Fruit fly (Drosophila melanogaster) whole organism, embryonic: Measurements from ENCODE around the gene Cyp313a2.
A peak's percentile ranks its signal among the peaks of the same experiment; 100 is the strongest.

Source experiments
- BtbVII ChIP-seq: fragments of 200-800 bp; sonication (Bioruptor generic); optimal IDR thresholded peaks from 3 replicates; lab custom pipeline; 2017; ENCODE audit warnings: missing biosample characterization, mild to moderate bottlenecking, missing genetic modification characterization
- CG12071 ChIP-seq: fragments of 200-800 bp; sonication (Bioruptor generic); optimal IDR thresholded peaks from 3 replicates; lab custom pipeline; 2018; ENCODE audit warnings: missing biosample characterization, mild to moderate bottlenecking, missing genetic modification characterization
- CG15601 ChIP-seq: fragments of 200-800 bp; sonication (Bioruptor generic); optimal IDR thresholded peaks from 3 replicates; lab custom pipeline; 2019; ENCODE audit warnings: missing biosample characterization, mild to moderate bottlenecking, missing genetic modification characterization, moderate library complexity
- CG16813 ChIP-seq: fragments of 200-800 bp; sonication (Bioruptor generic); IDR thresholded peaks from 3 replicates; pipeline ENCODE4 v1.3.6; 2022; ENCODE audit warnings: missing biosample characterization, missing genetic modification characterization; ENCODE audit not compliant: partially characterized antibody
- CG16815 ChIP-seq: fragments of 200-800 bp; sonication (Bioruptor generic); optimal IDR thresholded peaks from 3 replicates; lab custom pipeline; 2017; ENCODE audit warnings: missing biosample characterization, mild to moderate bottlenecking, missing genetic modification characterization
- CG30403 ChIP-seq: fragments of 200-800 bp; sonication (Bioruptor generic); optimal IDR thresholded peaks from 3 replicates; lab custom pipeline; 2016; ENCODE audit warnings: missing biosample characterization, missing genetic modification characterization
- CG31224 ChIP-seq: fragments of 200-800 bp; sonication (Bioruptor generic); IDR thresholded peaks from 2 replicates; pipeline ENCODE4 v1.3.6; 2022; ENCODE audit warnings: missing biosample characterization, missing genetic modification characterization
- CG34376 ChIP-seq: fragments of 200-800 bp; sonication (Bioruptor generic); optimal IDR thresholded peaks from 2 replicates; lab custom pipeline; 2018; ENCODE audit warnings: missing biosample characterization, mild to moderate bottlenecking, missing genetic modification characterization
- CG42726 ChIP-seq: fragments of 200-800 bp; sonication (Bioruptor generic); IDR thresholded peaks from 2 replicates; pipeline ENCODE4 v1.3.6; 2022; ENCODE audit warnings: missing biosample characterization, missing genetic modification characterization; ENCODE audit not compliant: partially characterized antibody
- CG43689 ChIP-seq: fragments of 200-800 bp; sonication (Bioruptor generic); IDR thresholded peaks from 2 replicates; pipeline ENCODE4 v1.3.6; 2022; ENCODE audit warnings: missing biosample characterization, missing genetic modification characterization
- CG4424 ChIP-seq: fragments of 200-800 bp; sonication (Bioruptor generic); optimal IDR thresholded peaks from 3 replicates; lab custom pipeline; 2016; ENCODE audit warnings: missing biosample characterization, missing genetic modification characterization
- CG6683 ChIP-seq: fragments of 200-800 bp; sonication (Bioruptor generic); optimal IDR thresholded peaks from 2 replicates; lab custom pipeline; 2017; ENCODE audit warnings: missing biosample characterization, mild to moderate bottlenecking, missing genetic modification characterization, missing genetic modification reagents
- CG7963 ChIP-seq: fragments of 200-800 bp; sonication (Bioruptor generic); IDR thresholded peaks from 3 replicates; pipeline ENCODE4 v1.3.6; 2022; ENCODE audit warnings: missing biosample characterization, missing genetic modification characterization; ENCODE audit not compliant: partially characterized antibody
- CG9727 ChIP-seq: fragments of 200-800 bp; sonication (Bioruptor generic); optimal IDR thresholded peaks from 3 replicates; lab custom pipeline; 2017; ENCODE audit warnings: missing biosample characterization, mild to moderate bottlenecking, missing genetic modification characterization
- CG9797 ChIP-seq: fragments of 200-800 bp; sonication (Bioruptor generic); optimal IDR thresholded peaks from 3 replicates; lab custom pipeline; 2018; ENCODE audit warnings: missing biosample characterization, mild to moderate bottlenecking, missing genetic modification characterization
- D19A ChIP-seq: fragments of 200-800 bp; optimal IDR thresholded peaks from 3 replicates; lab custom pipeline; 2019; ENCODE audit warnings: missing biosample characterization, mild to moderate bottlenecking, missing genetic modification characterization, moderate library complexity
- Dad ChIP-seq: fragments of 200-800 bp; sonication (Bioruptor generic); optimal IDR thresholded peaks from 3 replicates; lab custom pipeline; 2016; ENCODE audit warnings: missing biosample characterization, missing genetic modification characterization
- Dp ChIP-seq: fragments of 200-800 bp; sonication (Bioruptor generic); optimal IDR thresholded peaks from 2 replicates; lab custom pipeline; 2018; ENCODE audit warnings: missing biosample characterization, mild to moderate bottlenecking, missing genetic modification characterization, moderate library complexity
- Gsc ChIP-seq: fragments of 200-800 bp; sonication (Bioruptor generic); IDR thresholded peaks from 2 replicates; pipeline ENCODE4 v1.3.6; 2022; ENCODE audit warnings: missing biosample characterization, missing genetic modification characterization
- HLHmδ ChIP-seq: fragments of 200-800 bp; sonication (Bioruptor generic); optimal IDR thresholded peaks from 2 replicates; lab custom pipeline; 2018; ENCODE audit warnings: missing biosample characterization, mild to moderate bottlenecking, missing genetic modification characterization, moderate library complexity
- HmgD ChIP-seq: fragments of 200-800 bp; sonication (Bioruptor generic); optimal IDR thresholded peaks from 3 replicates; lab custom pipeline; 2016; ENCODE audit warnings: missing biosample characterization, missing genetic modification characterization
- MTF-1 ChIP-seq: fragments of 200-800 bp; sonication (Bioruptor generic); optimal IDR thresholded peaks from 2 replicates; lab custom pipeline; 2018; ENCODE audit warnings: missing biosample characterization, mild to moderate bottlenecking, missing genetic modification characterization, borderline replicate concordance
- PHDP ChIP-seq: fragments of 200-800 bp; sonication (Bioruptor generic); optimal IDR thresholded peaks from 3 replicates; lab custom pipeline; 2018; ENCODE audit warnings: missing biosample characterization, mild to moderate bottlenecking, missing genetic modification characterization, moderate library complexity
- Pdp1 ChIP-seq, 2 experiments: fragments of 200-800 bp; sonication (Bioruptor generic); optimal IDR thresholded peaks; 3 replicates each; lab custom pipeline; 2016; ENCODE audit warnings: missing biosample characterization in 2 of 2, missing genetic modification characterization in 2 of 2, mild to moderate bottlenecking in 1 of 2, moderate library complexity in 1 of 2
- amos ChIP-seq: fragments of 200-800 bp; sonication (Bioruptor generic); IDR thresholded peaks from 2 replicates; pipeline ENCODE4 v1.3.6; 2022; ENCODE audit warnings: missing biosample characterization, missing genetic modification characterization; ENCODE audit not compliant: partially characterized antibody
- bab2 ChIP-seq: fragments of 200-800 bp; sonication (Bioruptor generic); optimal IDR thresholded peaks from 2 replicates; lab custom pipeline; 2016; ENCODE audit warnings: missing biosample characterization, missing genetic modification characterization
- cato ChIP-seq: fragments of 200-800 bp; sonication (Bioruptor generic); optimal IDR thresholded peaks from 2 replicates; lab custom pipeline; 2016; ENCODE audit warnings: missing biosample characterization, missing genetic modification characterization, borderline replicate concordance
- corto ChIP-seq: fragments of 200-800 bp; sonication (Bioruptor generic); optimal IDR thresholded peaks from 2 replicates; lab custom pipeline; 2016; ENCODE audit warnings: missing biosample characterization, mild to moderate bottlenecking, missing genetic modification characterization, moderate library complexity
- dan ChIP-seq: fragments of 200-800 bp; sonication (Bioruptor generic); IDR thresholded peaks from 2 replicates; pipeline ENCODE4 v1.3.6; 2022; ENCODE audit warnings: missing biosample characterization, missing genetic modification characterization
- esg ChIP-seq: fragments of 200-800 bp; sonication (Bioruptor generic); conservative IDR thresholded peaks from 2 replicates; pipeline ENCODE4 v1.3.6; 2022; ENCODE audit warnings: missing biosample characterization, missing genetic modification characterization
- exex ChIP-seq: fragments of 200-800 bp; sonication (Bioruptor generic); optimal IDR thresholded peaks from 4 replicates; lab custom pipeline; 2018; ENCODE audit warnings: missing biosample characterization, mild to moderate bottlenecking, missing genetic modification characterization, moderate library complexity
- gem ChIP-seq: fragments of 200-800 bp; sonication (Bioruptor generic); optimal IDR thresholded peaks from 2 replicates; lab custom pipeline; 2019; ENCODE audit warnings: missing biosample characterization, mild to moderate bottlenecking, missing genetic modification characterization, moderate library complexity
- gsb-n ChIP-seq: fragments of 200-800 bp; sonication (Bioruptor generic); optimal IDR thresholded peaks from 3 replicates; lab custom pipeline; 2018; ENCODE audit warnings: missing biosample characterization, mild to moderate bottlenecking, missing genetic modification characterization
- hbn ChIP-seq: fragments of 200-800 bp; sonication (Bioruptor generic); IDR thresholded peaks from 2 replicates; pipeline ENCODE4 v1.3.6; 2022; ENCODE audit warnings: missing biosample characterization, missing genetic modification characterization; ENCODE audit not compliant: partially characterized antibody
- inv ChIP-seq: fragments of 200-800 bp; sonication (Bioruptor generic); IDR thresholded peaks from 2 replicates; pipeline ENCODE4 v1.3.6; 2022; ENCODE audit warnings: missing biosample characterization, missing genetic modification characterization; ENCODE audit not compliant: partially characterized antibody
- jing ChIP-seq: fragments of 200-800 bp; sonication (Bioruptor generic); optimal IDR thresholded peaks from 2 replicates; lab custom pipeline; 2018; ENCODE audit warnings: missing biosample characterization, mild to moderate bottlenecking, missing genetic modification characterization
- kni ChIP-seq: fragments of 200-800 bp; sonication (Bioruptor generic); optimal IDR thresholded peaks from 3 replicates; lab custom pipeline; 2017; ENCODE audit warnings: mild to moderate bottlenecking, missing biosample characterization, missing genetic modification reagents, missing genetic modification characterization
- lilli ChIP-seq: fragments of 200-800 bp; sonication (Bioruptor generic); optimal IDR thresholded peaks from 3 replicates; lab custom pipeline; 2016; ENCODE audit warnings: missing biosample characterization, missing genetic modification characterization
- lmd ChIP-seq: fragments of 200-800 bp; sonication (Bioruptor generic); IDR thresholded peaks from 2 replicates; pipeline ENCODE4 v1.3.6; 2022; ENCODE audit warnings: missing biosample characterization, missing genetic modification characterization
- lola ChIP-seq, 3 experiments: fragments of >200 bp in 2 of 3; fragments of 200-800 bp in 1 of 3; sonication (Bioruptor generic) in 1 of 3; optimal IDR thresholded peaks; 2 replicates each; lab custom pipeline; 2017 to 2019; ENCODE audit warnings: missing biosample characterization in 3 of 3, missing genetic modification characterization in 3 of 3, mild to moderate bottlenecking in 1 of 3, moderate library complexity in 1 of 3
- lov ChIP-seq, 2 experiments: fragments of 200-800 bp in 1 of 2; fragments of >200 bp in 1 of 2; sonication (Bioruptor generic) in 1 of 2; IDR thresholded peaks in 1 of 2; optimal IDR thresholded peaks in 1 of 2; 2 replicates in 1 of 2; 3 replicates in 1 of 2; pipeline versions ENCODE4 v1.3.6 to Lab custom; 2017 to 2022; ENCODE audit warnings: missing biosample characterization in 1 of 2, missing genetic modification characterization in 1 of 2
- ro ChIP-seq: fragments of 200-800 bp; sonication (Bioruptor generic); IDR thresholded peaks from 2 replicates; pipeline ENCODE4 v1.3.6; 2022; ENCODE audit warnings: missing biosample characterization, missing genetic modification characterization
- scrt ChIP-seq: fragments of 200-800 bp; sonication (Bioruptor generic); optimal IDR thresholded peaks from 2 replicates; lab custom pipeline; 2018; ENCODE audit warnings: missing biosample characterization, mild to moderate bottlenecking, missing genetic modification characterization, moderate library complexity
- tio ChIP-seq: fragments of 200-800 bp; sonication (Bioruptor generic); optimal IDR thresholded peaks from 2 replicates; lab custom pipeline; 2017; ENCODE audit warnings: missing biosample characterization, missing genetic modification characterization, inconsistent platforms
- tna ChIP-seq: fragments of 200-800 bp; sonication (Bioruptor generic); IDR thresholded peaks from 2 replicates; pipeline ENCODE4 v1.3.6; 2022; ENCODE audit warnings: missing biosample characterization, missing genetic modification characterization; ENCODE audit not compliant: partially characterized antibody
- toy ChIP-seq: fragments of 200-800 bp; sonication (Bioruptor generic); IDR thresholded peaks from 2 replicates; pipeline ENCODE4 v1.3.6; 2022; ENCODE audit warnings: missing biosample characterization, missing genetic modification characterization
- zen2 ChIP-seq: fragments of 200-800 bp; sonication (Bioruptor generic); IDR thresholded peaks from 3 replicates; pipeline ENCODE4 v1.3.6; 2022; ENCODE audit warnings: missing biosample characterization, missing genetic modification characterization; ENCODE audit not compliant: partially characterized antibody

Gene Cyp313a2

DNA sequence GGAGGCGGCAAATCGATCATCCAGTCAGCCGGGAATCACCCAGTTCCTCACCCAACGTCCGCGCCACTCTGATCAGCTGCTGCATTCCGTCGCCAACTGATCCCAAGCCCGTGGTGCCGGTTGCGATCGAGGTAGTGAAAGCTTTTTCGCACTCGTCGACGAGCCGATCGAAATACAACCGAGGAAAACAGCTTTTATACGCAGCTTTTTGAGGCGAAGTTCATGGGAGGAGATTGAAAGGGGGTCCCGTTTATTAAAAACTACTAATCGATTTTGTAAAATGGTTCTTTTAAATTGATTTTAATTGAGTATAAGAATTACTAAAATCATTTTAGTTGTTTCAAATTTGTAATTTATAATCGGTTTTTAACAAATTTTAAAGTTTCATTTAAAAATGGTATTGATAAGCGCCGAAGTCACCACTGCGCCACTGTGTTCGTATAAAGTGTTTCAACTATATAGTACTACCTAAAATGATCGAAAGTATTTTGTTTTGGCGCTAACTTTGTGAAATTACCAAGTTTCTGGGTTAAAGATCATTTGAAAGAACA lies 15.3 kb downstream of the Cyp313a2 start, which contains the start of gene CG4860 (continued):
- TF ChIP-seq CG6683 = no peak
- TF ChIP-seq ro (GFP tag; lab: Robert Waterston, UW) = peak; percentile 67; the same call in 1 of the 2 replicates
- TF ChIP-seq Gsc (GFP tag; lab: Robert Waterston, UW) = no peak
- TF ChIP-seq scrt (GFP tag; lab: Kevin White, UChicago) = peak; percentile 71
- TF ChIP-seq lilli (GFP tag; lab: Kevin White, UChicago) = peak; percentile 93
- TF ChIP-seq CG4424 (GFP tag; lab: Kevin White, UChicago) = peak; percentile 88
- TF ChIP-seq CG12071 (GFP tag; lab: Kevin White, UChicago) = peak; percentile 74
- TF ChIP-seq Pdp1 (GFP tag; optimal IDR thresholded peaks at IDR 0.05; lab: Kevin White, UChicago) = peak; percentile 75 to 91
- no peak for TF ChIP-seq zen2
- TF ChIP-seq CG7963 (GFP tag; lab: Robert Waterston, UW) = no peak
- TF ChIP-seq amos (GFP tag; lab: Robert Waterston, UW) = no peak; the same call in 1 of the 2 replicates
- peak; percentile 56 for TF ChIP-seq exex
- no peak for TF ChIP-seq hbn (GFP tag; lab: Robert Waterston, UW)
- TF ChIP-seq tio (GFP tag; lab: Kevin White, UChicago) = peak; percentile 78
- TF ChIP-seq CG34376 (GFP tag; lab: Kevin White, UChicago) = peak; percentile 55
- TF ChIP-seq CG30403 (GFP tag; lab: Kevin White, UChicago) = peak; percentile 95
- TF ChIP-seq CG16813 = no peak
- peak; percentile 81 for TF ChIP-seq gsb-n
- TF ChIP-seq kni (GFP tag; lab: Kevin White, UChicago) = no peak
- TF ChIP-seq CG9727 (GFP tag; lab: Kevin White, UChicago) = peak; percentile 79
- TF ChIP-seq PHDP (tag; lab: Kevin White, UChicago) = peak; percentile 94
- TF ChIP-seq bab2 (GFP tag; lab: Kevin White, UChicago) = peak; percentile 85
- TF ChIP-seq CG43689 (GFP tag; lab: Robert Waterston, UW) = peak; percentile 63
- no peak for TF ChIP-seq lov (optimal IDR thresholded peaks at IDR 0.05; lab: Kevin White, UChicago)
- TF ChIP-seq lov (GFP tag; IDR thresholded peaks at IDR 0.05; lab: Robert Waterston, UW) = 0 out of 3 replicates have a peak, but pooled peaks have one; percentile 16
- peak; percentile 75 for TF ChIP-seq D19A
- no peak for TF ChIP-seq CG9797 (GFP tag; lab: Kevin White, UChicago)
- TF ChIP-seq gem (tag; lab: Kevin White, UChicago) = peak; percentile 95
- TF ChIP-seq BtbVII (GFP tag; lab: Kevin White, UChicago) = peak; percentile 71
- TF ChIP-seq dan (GFP tag; lab: Robert Waterston, UW) = no peak
- TF ChIP-seq CG42726 (GFP tag; lab: Robert Waterston, UW) = no peak
- peak; percentile 78 for TF ChIP-seq CG15601
- TF ChIP-seq corto (GFP tag; lab: Kevin White, UChicago) = peak; percentile 71
- TF ChIP-seq cato = peak; percentile 58
- TF ChIP-seq toy (GFP tag; lab: Robert Waterston, UW) = peak; percentile 26; the same call in 1 of the 2 replicates
- peak; percentile 90 for TF ChIP-seq lmd (GFP tag; lab: Robert Waterston, UW)
- peak; percentile 87 for TF ChIP-seq Dad (GFP tag; lab: Kevin White, UChicago)
- no peak for TF ChIP-seq HLHmδ
- peak; percentile 59 for TF ChIP-seq HmgD (GFP tag; lab: Kevin White, UChicago)
- TF ChIP-seq esg = peak; percentile 79
- TF ChIP-seq CG16815 (GFP tag; lab: Kevin White, UChicago) = peak; percentile 64
- TF ChIP-seq tna (GFP tag; lab: Robert Waterston, UW) = no peak
- no peak for TF ChIP-seq Dp (GFP tag; lab: Kevin White, UChicago)
- no peak for TF ChIP-seq inv (GFP tag; lab: Robert Waterston, UW)
- TF ChIP-seq MTF-1 = no peak
- TF ChIP-seq jing (GFP tag; lab: Kevin White, UChicago) = peak; percentile 46
- peak; percentile 80 for TF ChIP-seq CG31224 (GFP tag; lab: Robert Waterston, UW)
- TF ChIP-seq lola (GFP tag; optimal IDR thresholded peaks at IDR 0.05; lab: Kevin White, UChicago) = peak in 1 of 3 experiments; percentile 71
